Worm (Caenorhabditis elegans) whole organism, L4 larva: ENCODE results near the gene Y49E10.4.
A peak's percentile ranks its signal among the peaks of the same experiment; 100 is the strongest.

ENCODE experiments used
- D1046.2 ChIP-seq: fragments of 200-800 bp; sonication (Bioruptor generic); IDR thresholded peaks from 2 replicates; pipeline ENCODE4 v1.3.6; 2022; ENCODE audit warnings: missing genetic modification characterization, missing compliant biosample characterization
- R02D3.7 ChIP-seq: fragments of 150-350 bp; sonication (generic microtip); optimal IDR thresholded peaks from 3 replicates; lab custom pipeline; 2014; ENCODE audit warnings: missing biosample characterization, missing genetic modification characterization
- T26A8.4 ChIP-seq: fragments of 200-800 bp; sonication (Bioruptor generic); IDR thresholded peaks from 2 replicates; pipeline ENCODE4 v1.3.6; 2022; ENCODE audit warnings: missing genetic modification characterization, missing compliant biosample characterization
- Y48G9A.11 ChIP-seq: fragments of 200-800 bp; sonication (Bioruptor generic); IDR thresholded peaks from 2 replicates; pipeline ENCODE4 v1.3.6; 2022; ENCODE audit warnings: missing genetic modification reagents, missing genetic modification characterization, missing compliant biosample characterization
- aha-1 ChIP-seq: fragments of 150-350 bp; peaks from one replicate; lab custom pipeline; 2014; ENCODE audit warnings: missing biosample characterization, missing genetic modification characterization
- aly-2 ChIP-seq: sonication (generic microtip); optimal IDR thresholded peaks from 2 replicates; lab custom pipeline; 2018; ENCODE audit warnings: missing biosample characterization, missing genetic modification characterization
- arid-1 ChIP-seq: fragments of 200-800 bp; sonication (Bioruptor generic); conservative IDR thresholded peaks from 2 replicates; pipeline ENCODE4 v1.3.6; 2022; ENCODE audit warnings: missing genetic modification reagents, missing genetic modification characterization, missing compliant biosample characterization
- attf-4 ChIP-seq: sonication (generic microtip); optimal IDR thresholded peaks from 3 replicates; lab custom pipeline; 2017; ENCODE audit warnings: missing biosample characterization, missing genetic modification characterization
- ceh-44 ChIP-seq: fragments of 200-800 bp; sonication (Bioruptor generic); IDR thresholded peaks from 2 replicates; pipeline ENCODE4 v1.3.6; 2022; ENCODE audit warnings: missing genetic modification reagents, missing genetic modification characterization, missing compliant biosample characterization
- ceh-62 ChIP-seq: sonication (generic microtip); optimal IDR thresholded peaks from 2 replicates; lab custom pipeline; 2017; ENCODE audit warnings: missing biosample characterization, missing genetic modification characterization
- ctbp-1 ChIP-seq: fragments of 200-800 bp; sonication (Bioruptor generic); IDR thresholded peaks from 2 replicates; pipeline ENCODE4 v1.3.6; 2022; ENCODE audit warnings: missing genetic modification reagents, missing genetic modification characterization, missing compliant biosample characterization
- dmd-6 ChIP-seq: fragments of 200-800 bp; sonication (Bioruptor generic); IDR thresholded peaks from 2 replicates; pipeline ENCODE4 v1.3.6; 2022; ENCODE audit warnings: missing genetic modification reagents, missing genetic modification characterization, missing compliant biosample characterization
- dpl-1 ChIP-seq: fragments of 150-350 bp; optimal IDR thresholded peaks from 2 replicates; lab custom pipeline; 2014; ENCODE audit warnings: missing biosample characterization, missing genetic modification reagents, missing genetic modification characterization
- dve-1 ChIP-seq: sonication (generic microtip); optimal IDR thresholded peaks from 2 replicates; lab custom pipeline; 2017; ENCODE audit warnings: antibody characterized with exemption, mild to moderate bottlenecking, missing genetic modification characterization, missing compliant biosample characterization; ENCODE audit not compliant: insufficient read depth
- egl-27 ChIP-seq: sonication (generic microtip); optimal IDR thresholded peaks from 3 replicates; lab custom pipeline; 2017; ENCODE audit warnings: missing biosample characterization, missing genetic modification reagents, missing genetic modification characterization
- egl-43 ChIP-seq: fragments of 200-800 bp; sonication (Bioruptor generic); IDR thresholded peaks from 2 replicates; pipeline ENCODE4 v1.3.6; 2022; ENCODE audit warnings: missing genetic modification reagents, missing genetic modification characterization, missing compliant biosample characterization
- gei-8 ChIP-seq: fragments of 200-800 bp; sonication (Bioruptor generic); optimal IDR thresholded peaks from 2 replicates; lab custom pipeline; 2018; ENCODE audit warnings: mild to moderate bottlenecking, missing genetic modification characterization, missing compliant biosample characterization
- hlh-30 ChIP-seq: sonication (generic microtip); optimal IDR thresholded peaks from 2 replicates; lab custom pipeline; 2017; ENCODE audit warnings: antibody characterized with exemption, mild to moderate bottlenecking, missing genetic modification characterization, missing compliant biosample characterization; ENCODE audit not compliant: insufficient read depth
- jun-1 ChIP-seq: fragments of 150-350 bp; optimal IDR thresholded peaks from 2 replicates; lab custom pipeline; 2014; ENCODE audit warnings: missing biosample characterization, missing genetic modification reagents, missing genetic modification characterization
- lin-1 ChIP-seq: fragments of 200-800 bp; sonication (Bioruptor generic); IDR thresholded peaks from 2 replicates; pipeline ENCODE4 v1.3.6; 2022; ENCODE audit warnings: missing genetic modification reagents, missing genetic modification characterization, missing compliant biosample characterization
- lin-13 ChIP-seq: fragments of 150-350 bp; optimal IDR thresholded peaks from 2 replicates; lab custom pipeline; 2014; ENCODE audit warnings: missing biosample characterization, missing genetic modification reagents, missing genetic modification characterization
- lin-38 ChIP-seq: fragments of 200-800 bp; sonication (Bioruptor generic); IDR thresholded peaks from 2 replicates; pipeline ENCODE4 v1.3.6; 2022; ENCODE audit warnings: missing genetic modification reagents, missing genetic modification characterization, missing compliant biosample characterization
- lir-3 ChIP-seq: sonication (generic microtip); optimal IDR thresholded peaks from 2 replicates; lab custom pipeline; 2016; ENCODE audit warnings: mild to moderate bottlenecking, missing genetic modification characterization, missing compliant biosample characterization
- madf-5 ChIP-seq, 2 experiments: fragments of 200-800 bp; sonication (Bioruptor generic); IDR thresholded peaks; 2 replicates each; pipeline ENCODE4 v1.3.6; 2022; ENCODE audit warnings: missing compliant biosample characterization in 2 of 2, missing genetic modification characterization in 2 of 2
- mdt-29 ChIP-seq: fragments of 200-800 bp; sonication (Bioruptor generic); IDR thresholded peaks from 2 replicates; pipeline ENCODE4 v1.3.6; 2022; ENCODE audit warnings: missing genetic modification reagents, missing genetic modification characterization, missing compliant biosample characterization
- mep-1 ChIP-seq: fragments of 150-350 bp; sonication (generic microtip); optimal IDR thresholded peaks from 3 replicates; lab custom pipeline; 2014; ENCODE audit warnings: missing biosample characterization, missing genetic modification characterization
- mxl-2 ChIP-seq: fragments of 200-800 bp; sonication (Bioruptor generic); conservative IDR thresholded peaks from 2 replicates; pipeline ENCODE4 v1.3.6; 2022; ENCODE audit warnings: missing genetic modification reagents, missing genetic modification characterization, missing compliant biosample characterization
- mxl-3 ChIP-seq: fragments of 200-800 bp; sonication (Bioruptor generic); optimal IDR thresholded peaks from 2 replicates; lab custom pipeline; 2018; ENCODE audit warnings: mild to moderate bottlenecking, missing genetic modification characterization, missing compliant biosample characterization
- nhr-11 ChIP-seq: fragments of 150-350 bp; optimal IDR thresholded peaks from 2 replicates; lab custom pipeline; 2014; ENCODE audit warnings: missing biosample characterization, missing genetic modification characterization
- nhr-111 ChIP-seq: fragments of 200-800 bp; sonication (Bioruptor generic); optimal IDR thresholded peaks from 2 replicates; lab custom pipeline; 2018; ENCODE audit warnings: mild to moderate bottlenecking, missing genetic modification characterization, missing compliant biosample characterization
- nhr-48 ChIP-seq: sonication (generic microtip); optimal IDR thresholded peaks from 2 replicates; lab custom pipeline; 2016; ENCODE audit warnings: mild to moderate bottlenecking, missing genetic modification characterization, missing compliant biosample characterization
- nhr-77 ChIP-seq: fragments of 150-350 bp; optimal IDR thresholded peaks from 2 replicates; lab custom pipeline; 2014; ENCODE audit warnings: missing biosample characterization, missing genetic modification characterization
- pha-4 ChIP-seq, 2 experiments: fragments of 150-350 bp in 1 of 2; fragments of 200-800 bp in 1 of 2; sonication (Bioruptor generic) in 1 of 2; IDR thresholded peaks in 1 of 2; optimal IDR thresholded peaks in 1 of 2; 2 replicates each; pipeline versions ENCODE4 v1.3.6 to Lab custom; 2014 to 2022; ENCODE audit warnings: missing genetic modification characterization in 2 of 2, missing genetic modification reagents in 2 of 2, missing biosample characterization in 1 of 2, missing compliant biosample characterization in 1 of 2
- rbr-2 ChIP-seq: sonication (generic microtip); optimal IDR thresholded peaks from 2 replicates; lab custom pipeline; 2016; ENCODE audit warnings: missing genotype, missing genetic modification characterization, missing compliant biosample characterization
- set-16 ChIP-seq: fragments of 200-800 bp; sonication (Bioruptor generic); IDR thresholded peaks from 2 replicates; pipeline ENCODE4 v1.3.6; 2022; ENCODE audit warnings: missing genetic modification reagents, missing genetic modification characterization, missing compliant biosample characterization
- spr-3 ChIP-seq: fragments of 200-800 bp; sonication (Bioruptor generic); optimal IDR thresholded peaks from 2 replicates; lab custom pipeline; 2018; ENCODE audit warnings: mild to moderate bottlenecking, missing genetic modification characterization, missing compliant biosample characterization
- unc-130 ChIP-seq: sonication (generic microtip); optimal IDR thresholded peaks from 2 replicates; lab custom pipeline; 2016; ENCODE audit warnings: missing genetic modification reagents, missing genetic modification characterization, missing compliant biosample characterization
- unc-39 ChIP-seq: sonication (generic microtip); optimal IDR thresholded peaks from 2 replicates; lab custom pipeline; 2017; ENCODE audit warnings: missing biosample characterization, missing genetic modification characterization
- vab-7 ChIP-seq: fragments of 200-800 bp; sonication (Bioruptor generic); IDR thresholded peaks from 2 replicates; pipeline ENCODE4 v1.3.6; 2022; ENCODE audit warnings: missing genetic modification reagents, missing genetic modification characterization, missing compliant biosample characterization
- zag-1 ChIP-seq: fragments of 150-350 bp; optimal IDR thresholded peaks from 2 replicates; lab custom pipeline; 2014; ENCODE audit warnings: missing biosample characterization, missing genetic modification characterization

The Y49E10.4 gene

DNA sequence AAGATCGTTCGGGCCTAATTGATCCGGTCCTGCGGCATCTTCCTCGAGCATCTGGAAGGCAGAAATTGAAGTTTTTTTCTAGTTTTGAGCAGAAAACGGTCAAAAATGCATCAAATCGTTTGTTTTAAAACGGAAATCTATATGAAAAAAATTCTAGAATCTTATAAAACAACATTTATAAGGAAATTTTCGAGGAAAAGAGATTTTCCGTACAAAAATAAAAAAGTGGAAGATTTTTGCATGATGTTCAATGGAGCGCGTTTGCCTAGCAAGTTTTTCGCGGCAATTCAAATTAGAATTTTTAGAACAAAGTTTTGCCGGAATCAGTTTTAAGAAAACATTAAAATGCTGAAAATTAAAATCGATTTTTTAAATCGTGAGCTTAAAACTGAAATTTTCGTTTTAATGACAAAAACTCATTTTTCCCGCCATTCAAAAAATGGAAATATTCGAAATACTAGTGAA, 6.4 kb downstream of the Y49E10.4 start, which contains the start of gene pph-4.2:
pph-4.2 (minus strand) TSS at position 51 of the 465 bp plus-strand sequence.
- TF ChIP-seq lir-3 (tag; lab: Kevin White, UChicago) (no peak), dpl-1 (peak; percentile 90), dve-1 (tag; lab: Kevin White, UChicago) (peak; percentile 16), lin-38 (GFP tag; lab: Robert Waterston, UW) (peak; percentile 91), hlh-30 (tag; lab: Kevin White, UChicago) (peak; percentile 54)
- TF ChIP-seq, all 104 proteins: peak for 4

DNA sequence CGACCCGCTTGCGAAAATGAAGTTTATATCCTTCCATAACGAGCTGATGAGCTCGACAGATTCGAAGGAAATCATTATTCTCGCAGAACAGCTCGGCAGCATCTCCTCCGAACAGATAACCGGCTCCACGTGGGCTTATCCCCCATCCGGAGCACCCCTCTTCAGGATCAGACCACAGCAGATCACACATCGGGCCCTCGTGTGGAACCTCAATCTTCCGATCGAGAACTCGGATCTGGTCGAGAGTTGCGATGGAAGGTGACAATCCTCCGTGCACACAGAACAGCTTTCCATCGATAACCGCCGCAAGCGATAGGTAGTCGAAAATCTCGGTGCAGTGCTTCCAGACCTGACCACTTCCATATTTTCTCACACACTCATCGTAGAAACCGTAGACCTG, 8.0 kb downstream of the Y49E10.4 start:
- TF ChIP-seq set-16 (peak; percentile 68), R02D3.7 (tag; lab: Kevin White, UChicago) (no peak)

ce11 chrIII:12373807-12374266, 9.8 kb downstream of the Y49E10.4 start, which contains the start of gene glrx-5:
Gene glrx-5, minus strand, starts transcription at chrIII:12373857.
- no peak for TF ChIP-seq nhr-48 (tag; lab: Kevin White, UChicago)
- TF ChIP-seq unc-130, result no peak
- no peak for TF ChIP-seq mxl-3 (GFP tag; lab: Kevin White, UChicago)
- no peak for TF ChIP-seq gei-8 (GFP tag; lab: Kevin White, UChicago)
- no peak for TF ChIP-seq spr-3 (GFP tag; lab: Kevin White, UChicago)
- no peak for TF ChIP-seq zag-1 (tag; lab: Kevin White, UChicago)
- TF ChIP-seq pha-4 (GFP tag; IDR thresholded peaks at IDR 0.05; lab: Robert Waterston, UW), result no peak
- TF ChIP-seq pha-4 (tag; optimal IDR thresholded peaks at IDR 0.05; lab: Kevin White, UChicago), result no peak
- no peak for TF ChIP-seq arid-1 (GFP tag; lab: Robert Waterston, UW)
- TF ChIP-seq nhr-77 (tag; lab: Kevin White, UChicago), result no peak
- no peak for TF ChIP-seq vab-7
- no peak for TF ChIP-seq Y48G9A.11 (GFP tag; lab: Robert Waterston, UW)
- TF ChIP-seq rbr-2, result no peak
- no peak for TF ChIP-seq mxl-2 (GFP tag; lab: Robert Waterston, UW)
- TF ChIP-seq dmd-6 (GFP tag; lab: Robert Waterston, UW), result no peak
- TF ChIP-seq madf-5 (GFP tag; IDR thresholded peaks at IDR 0.05; lab: Robert Waterston, UW), result no peak
- no peak for TF ChIP-seq attf-4
- no peak for TF ChIP-seq unc-39

DNA sequence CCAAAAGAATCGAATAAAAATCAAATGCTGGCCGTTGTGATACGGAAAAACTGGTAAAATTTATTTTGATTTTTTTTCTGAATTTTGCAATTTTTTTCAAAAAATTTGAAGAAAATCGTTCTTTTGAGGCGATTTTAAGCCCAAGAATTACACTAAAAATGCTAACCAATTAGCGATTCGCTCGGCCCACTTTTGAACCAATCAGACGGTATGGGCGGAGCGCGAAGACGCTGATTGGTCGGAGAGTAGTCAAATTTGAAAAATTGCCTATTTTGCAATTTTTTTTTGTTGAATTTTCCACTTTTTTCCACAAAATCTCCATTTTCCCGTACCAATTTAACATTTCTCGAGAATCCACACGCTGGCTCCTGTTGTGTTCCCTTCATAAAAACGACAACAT, 10.3 kb downstream of the Y49E10.4 start:
- TF ChIP-seq mdt-29 (GFP tag; lab: Robert Waterston, UW) (no peak), lin-1 (GFP tag; lab: Robert Waterston, UW) (no peak), aha-1 (tag; lab: Kevin White, UChicago) (no peak), nhr-111 (GFP tag; lab: Kevin White, UChicago) (no peak), D1046.2 (GFP tag; lab: Robert Waterston, UW) (no peak), ctbp-1 (no peak), lin-13 (no peak), ceh-62 (no peak), ceh-44 (no peak), aly-2 (no peak), egl-27 (tag; lab: Kevin White, UChicago) (no peak), egl-43 (GFP tag; lab: Robert Waterston, UW) (no peak), nhr-11 (no peak), mep-1 (tag; lab: Kevin White, UChicago) (no peak), jun-1 (tag; lab: Kevin White, UChicago) (no peak), T26A8.4 (GFP tag; lab: Robert Waterston, UW) (no peak)
